Worm (Caenorhabditis elegans): ENCODE results near the gene far-3.

far-3 gene

ce11 chrV:13018233-13018632, 20.9 kb upstream of the far-3 start:
- TF ChIP-seq ceh-30 (tag; optimal IDR thresholded peaks at IDR 0.05) (no peak), fax-1 (tag; optimal IDR thresholded peaks at IDR 0.05) (no peak), ceh-34 (tag; optimal IDR thresholded peaks at IDR 0.05) (no peak), dmd-4 (tag; optimal IDR thresholded peaks at IDR 0.05; ENCODE audit: borderline replicate concordance) (no peak), ceh-9 (tag; optimal IDR thresholded peaks at IDR 0.05) (no peak), pros-1 (tag; optimal IDR thresholded peaks at IDR 0.05) (no peak), Y22D7AL.16 (tag; optimal IDR thresholded peaks at IDR 0.05) (no peak), unc-42 (tag; optimal IDR thresholded peaks at IDR 0.05) (peak; percentile 31), nfya-1 (tag; optimal IDR thresholded peaks at IDR 0.05) (peak; percentile 33)

DNA sequence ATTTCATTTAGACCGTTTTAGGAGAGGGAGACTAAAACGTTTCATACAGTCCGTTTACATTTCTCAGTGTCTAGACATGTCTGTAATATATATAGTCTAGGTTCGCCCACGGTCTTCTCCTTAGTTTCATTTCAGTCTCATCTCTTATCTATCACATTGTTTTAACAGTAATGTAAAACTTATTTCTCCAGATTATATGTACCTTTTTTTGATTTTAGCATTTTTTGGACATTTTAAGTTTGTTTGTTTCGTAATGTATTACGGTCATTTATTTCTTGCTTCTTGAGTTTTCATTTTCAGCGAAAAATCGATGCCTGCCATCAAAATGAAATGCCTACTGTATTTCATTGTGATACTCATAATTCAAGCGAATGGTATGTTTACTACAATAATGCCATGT, 16.5 kb upstream of the far-3 start, which contains the start of gene F15B9.6:
F15B9.6 (plus strand) TSS at position 301 of the 400 bp plus-strand sequence.
- TF ChIP-seq lin-11 (tag; optimal IDR thresholded peaks at IDR 0.05) (no peak), unc-42 (tag; optimal IDR thresholded peaks at IDR 0.05) (no peak), ahr-1 (tag; optimal IDR thresholded peaks at IDR 0.05) (no peak), lim-6 (tag; optimal IDR thresholded peaks at IDR 0.05) (no peak), ceh-14 (tag; optimal IDR thresholded peaks at IDR 0.05) (no peak), unc-3 (GFP tag; conservative IDR thresholded peaks at IDR 0.05) (no peak), unc-3 (tag; optimal IDR thresholded peaks at IDR 0.05) (no peak), ref-2 (tag; optimal IDR thresholded peaks at IDR 0.05) (no peak), F13H6.1 (tag; optimal IDR thresholded peaks at IDR 0.05) (no peak)

DNA sequence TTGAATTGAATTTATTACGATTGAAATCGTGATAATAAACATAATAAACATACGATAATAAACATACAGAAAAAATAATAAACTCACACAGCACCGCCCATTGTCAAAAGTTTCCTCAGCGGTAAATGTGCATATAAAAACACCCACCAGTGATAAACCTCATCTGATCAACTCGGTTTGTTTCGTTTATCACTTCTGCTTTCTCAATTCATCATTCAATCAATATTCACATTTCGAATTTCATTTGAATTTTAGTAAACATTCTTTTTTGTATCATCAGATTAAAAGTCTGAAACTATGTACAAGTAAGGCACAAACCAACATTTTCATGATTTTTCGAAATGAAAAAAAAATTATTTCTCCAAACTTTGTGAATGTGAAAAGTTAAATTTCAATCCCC, 15.8 kb upstream of the far-3 start, which contains the start of gene try-10:
try-10 (minus strand) TSS at position 101 of the 400 bp plus-strand sequence.
- no peak for TF ChIP-seq hlh-30 (tag; optimal IDR thresholded peaks at IDR 0.05; ENCODE audit: insufficient read depth)
- no peak for TF ChIP-seq madf-2 (tag; optimal IDR thresholded peaks at IDR 0.05)
- no peak for TF ChIP-seq ceh-9 (tag; optimal IDR thresholded peaks at IDR 0.05)
- TF ChIP-seq K02D7.2 (tag; optimal IDR thresholded peaks at IDR 0.05): no peak
- no peak for TF ChIP-seq ztf-16 (tag; optimal IDR thresholded peaks at IDR 0.05)
- no peak for TF ChIP-seq sdc-2 (tag; optimal IDR thresholded peaks at IDR 0.05)
- no peak for TF ChIP-seq pat-9 (tag; optimal IDR thresholded peaks at IDR 0.05)
- TF ChIP-seq fkh-10 (GFP tag; optimal IDR thresholded peaks at IDR 0.05): no peak
- no peak for TF ChIP-seq ceh-2 (tag; optimal IDR thresholded peaks at IDR 0.05)
- no peak for TF ChIP-seq ceh-34 (tag; optimal IDR thresholded peaks at IDR 0.05)
- no peak for TF ChIP-seq unc-55 (GFP tag; optimal IDR thresholded peaks at IDR 0.05)
- TF ChIP-seq ceh-24 (tag; optimal IDR thresholded peaks at IDR 0.05): no peak
- TF ChIP-seq mec-3 (tag; optimal IDR thresholded peaks at IDR 0.05; ENCODE audit: borderline replicate concordance): no peak
- no peak for TF ChIP-seq pros-1 (tag; optimal IDR thresholded peaks at IDR 0.05)

- TF ChIP-seq elt-2 (tag; optimal IDR thresholded peaks at IDR 0.05) (peak; percentile 63), unc-42 (tag; optimal IDR thresholded peaks at IDR 0.05) (no peak)
Measured at ce11 chrV:13011904-13012303, 14.6 kb upstream of the far-3 start.

DNA sequence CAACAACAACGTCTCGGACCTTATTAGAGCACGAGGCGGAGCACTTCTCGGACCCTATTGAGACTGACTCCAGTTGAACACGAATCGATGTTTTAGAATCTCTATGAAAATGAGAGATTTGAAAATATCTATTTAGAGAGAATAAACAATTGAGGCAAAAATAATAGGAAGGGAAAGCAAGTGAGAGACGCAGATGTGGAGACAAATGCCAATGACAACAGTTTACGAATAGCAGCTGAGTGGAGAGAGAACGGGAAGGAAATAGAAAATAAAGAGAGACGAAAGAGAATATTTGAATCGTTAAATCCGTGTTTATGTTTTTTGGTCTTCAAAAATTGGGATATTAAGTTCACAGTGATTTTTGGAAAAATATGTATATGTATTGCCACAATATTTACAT, 12.5 kb upstream of the far-3 start:
- no peak for TF ChIP-seq eyg-1 (tag; optimal IDR thresholded peaks at IDR 0.05)
- peak; percentile 47 for TF ChIP-seq unc-55 (GFP tag; optimal IDR thresholded peaks at IDR 0.05)
- TF ChIP-seq elt-4 (tag; optimal IDR thresholded peaks at IDR 0.05): no peak
- TF ChIP-seq unc-42 (tag; optimal IDR thresholded peaks at IDR 0.05): peak; percentile 15
- no peak for TF ChIP-seq elt-2 (tag; optimal IDR thresholded peaks at IDR 0.05)
- no peak for TF ChIP-seq ztf-16 (tag; optimal IDR thresholded peaks at IDR 0.05)
- peak; percentile 6 for TF ChIP-seq ceh-18 (tag; optimal IDR thresholded peaks at IDR 0.05)
- TF ChIP-seq hlh-6 (tag; optimal IDR thresholded peaks at IDR 0.05): no peak
- peak; percentile 51 for TF ChIP-seq ceh-31 (tag; optimal IDR thresholded peaks at IDR 0.05)
- no peak for TF ChIP-seq lin-11 (tag; optimal IDR thresholded peaks at IDR 0.05)
- peak; percentile 31 for TF ChIP-seq nfya-1 (tag; optimal IDR thresholded peaks at IDR 0.05)
